Worm (Caenorhabditis elegans) whole organism, L2 larva: ENCODE data around the gene cyp-31A5.
"Not testable (repeated sequence)": the region's sequence is repeated elsewhere in the genome, so short reads cannot be mapped to it uniquely, and the experiment has no call there.

Source experiments
- egl-27 ChIP-seq: sonication (generic microtip); optimal IDR thresholded peaks from 3 replicates; lab custom pipeline; 2017; ENCODE audit warnings: missing biosample characterization, missing genetic modification reagents, missing genetic modification characterization
- lin-39 ChIP-seq: fragments of 150-350 bp; optimal IDR thresholded peaks from 2 replicates; lab custom pipeline; 2014; ENCODE audit warnings: missing biosample characterization, missing genetic modification reagents, missing genetic modification characterization
- ztf-1 ChIP-seq: fragments of 200-800 bp; sonication (Bioruptor generic); conservative IDR thresholded peaks from 2 replicates; pipeline ENCODE4 v1.3.6; 2022; ENCODE audit warnings: missing genetic modification characterization, missing compliant biosample characterization
- ztf-4 ChIP-seq: fragments of 150-350 bp; optimal IDR thresholded peaks from 2 replicates; lab custom pipeline; 2014; ENCODE audit warnings: missing biosample characterization, missing genetic modification characterization

DNA sequence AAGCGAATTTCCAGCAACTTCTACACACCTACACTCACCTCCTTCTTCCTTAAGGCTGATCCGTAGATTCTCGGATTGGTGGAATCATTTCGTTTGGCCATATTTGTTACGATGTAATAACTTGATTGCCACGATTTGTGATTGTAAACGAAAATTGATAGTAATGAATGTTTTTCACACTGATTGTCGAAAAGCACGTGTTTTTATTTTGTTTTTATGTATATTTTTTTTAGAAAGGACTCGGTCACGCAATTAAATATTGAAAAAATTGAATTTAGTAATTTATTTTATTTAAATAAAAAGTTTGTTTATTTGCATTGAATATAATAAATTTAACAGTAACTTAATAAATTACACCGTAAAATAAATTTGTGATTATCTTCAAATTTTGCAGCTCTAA, 32.8 kb downstream of the cyp-31A5 start, which contains the start of gene K09B11.5:
- TF ChIP-seq lin-39 (tag; lab: Kevin White, UChicago); ztf-4 (tag; lab: Kevin White, UChicago); egl-27 (tag; lab: Kevin White, UChicago); ztf-1 (GFP tag; lab: Robert Waterston, UW): not testable (repeated sequence)
